Fruit fly (Drosophila melanogaster): ENCODE data around the gene FoxK.

FoxK gene

DNA sequence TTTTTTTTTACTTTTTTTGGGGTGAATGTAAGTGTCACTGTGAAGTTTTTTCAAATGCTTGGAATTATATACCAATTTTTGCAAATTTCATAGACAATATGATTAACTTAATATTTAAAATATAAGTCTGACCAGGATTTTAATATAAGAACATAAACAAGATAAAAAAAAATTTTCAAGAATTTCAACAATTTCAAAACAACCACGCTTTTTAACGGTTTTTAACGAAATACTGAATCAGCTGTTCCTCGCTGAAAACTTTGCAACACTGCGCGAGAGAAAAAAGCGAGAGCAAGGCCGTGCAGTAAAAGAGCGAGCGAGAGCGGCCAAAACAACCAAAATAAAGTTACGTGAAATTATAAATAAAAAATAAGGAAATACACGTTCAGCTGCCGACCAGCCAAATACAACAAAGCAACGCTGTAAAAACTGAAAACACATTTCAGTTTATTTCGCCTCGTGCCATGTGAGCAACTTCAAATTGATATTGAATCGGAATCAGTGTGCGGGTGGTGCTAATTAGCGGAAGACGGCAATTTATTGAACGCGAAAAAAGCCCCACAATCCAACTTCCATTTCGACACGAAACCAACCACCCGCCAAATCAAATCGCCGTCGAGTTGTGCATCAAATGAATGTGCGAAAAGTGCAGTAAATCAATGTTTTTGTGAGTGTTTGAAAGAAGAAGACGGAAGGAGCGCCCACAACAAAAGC, 24.2 kb downstream of the FoxK start, which contains the start of the genes CG46439, Iyd and CG33947 (continued):
- TF ChIP-seq CG4820 (GFP tag; optimal IDR thresholded peaks at IDR 0.05) (no peak), fd64A (GFP tag; optimal IDR thresholded peaks at IDR 0.05) (no peak), E2f2 (GFP tag; IDR thresholded peaks at IDR 0.05) (peak; percentile 45), Hr78 (GFP tag; optimal IDR thresholded peaks at IDR 0.05) (no peak), CG1529 (GFP tag; optimal IDR thresholded peaks at IDR 0.05) (no peak), CG8359 (GFP tag; optimal IDR thresholded peaks at IDR 0.05; ENCODE audit: borderline replicate concordance) (no peak), Deaf1 (tag; optimal IDR thresholded peaks at IDR 0.05) (peak; percentile 46), bsh (GFP tag; optimal IDR thresholded peaks at IDR 0.05) (peak in 1 of 2 experiments; percentile 77), prd (optimal IDR thresholded peaks at IDR 0.05) (no peak), prd (GFP tag; IDR thresholded peaks at IDR 0.05) (no peak), schlank (tag; optimal IDR thresholded peaks at IDR 0.05) (no peak), gfzf (GFP tag; optimal IDR thresholded peaks at IDR 0.05) (no peak), Dp (GFP tag; optimal IDR thresholded peaks at IDR 0.05) (peak; percentile 67), CG9797 (GFP tag; optimal IDR thresholded peaks at IDR 0.05) (peak; percentile 32), stwl (tag; optimal IDR thresholded peaks at IDR 0.05) (peak; percentile 70), Chrac-16 (GFP tag; optimal IDR thresholded peaks at IDR 0.05) (no peak), CG2199 (GFP tag; IDR thresholded peaks at IDR 0.05) (0 out of 3 replicates have a peak, but pooled peaks have one; percentile 13), lmd (GFP tag; IDR thresholded peaks at IDR 0.05) (no peak), Elba2 (GFP tag; optimal IDR thresholded peaks at IDR 0.05) (peak; percentile 24), CG4617 (GFP tag; optimal IDR thresholded peaks at IDR 0.05; ENCODE audit: borderline replicate concordance) (peak; percentile 8), Antp (GFP tag; optimal IDR thresholded peaks at IDR 0.05) (no peak), CG13287 (GFP tag; IDR thresholded peaks at IDR 0.05; ENCODE audit: partially characterized antibody) (peak; percentile 50), abd-A (tag; optimal IDR thresholded peaks at IDR 0.05) (peak; percentile 38), lbe (GFP tag; optimal IDR thresholded peaks at IDR 0.05) (peak; percentile 73), dati (GFP tag; IDR thresholded peaks at IDR 0.05) (no peak), Doc2 (GFP tag; IDR thresholded peaks at IDR 0.05) (no peak), MESR4 (GFP tag; optimal IDR thresholded peaks at IDR 0.05) (peak; percentile 37), Nf-YA (GFP tag; IDR thresholded peaks at IDR 0.05) (no peak), CG7987 (GFP tag; optimal IDR thresholded peaks at IDR 0.05) (no peak), CG7786 (GFP tag; optimal IDR thresholded peaks at IDR 0.05) (no peak), CG4360 (GFP tag; IDR thresholded peaks at IDR 0.05) (peak; percentile 38; the same call in 1 of the 2 replicates), wek (GFP tag; optimal IDR thresholded peaks at IDR 0.05) (no peak), CG2889 (GFP tag; IDR thresholded peaks at IDR 0.05) (no peak), Atf3 (GFP tag; optimal IDR thresholded peaks at IDR 0.05) (no peak), fd96Cb (tag; optimal IDR thresholded peaks at IDR 0.05) (no peak), CG31365 (tag; optimal IDR thresholded peaks at IDR 0.05) (no peak), Drgx (GFP tag; IDR thresholded peaks at IDR 0.05) (peak; percentile 71), Jarid2 (GFP tag; optimal IDR thresholded peaks at IDR 0.05) (no peak), chn (GFP tag; optimal IDR thresholded peaks at IDR 0.05) (peak; percentile 4), bigmax (GFP tag; optimal IDR thresholded peaks at IDR 0.05) (no peak), trh (GFP tag; optimal IDR thresholded peaks at IDR 0.05) (no peak), CG10209 (GFP tag; optimal IDR thresholded peaks at IDR 0.05) (peak; percentile 19), psq (GFP tag; optimal IDR thresholded peaks at IDR 0.05) (no peak), Stat92E (GFP tag; optimal IDR thresholded peaks at IDR 0.05) (no peak), CG14965 (GFP tag; optimal IDR thresholded peaks at IDR 0.05; ENCODE audit: borderline replicate concordance) (no peak), Dbx (GFP tag; IDR thresholded peaks at IDR 0.05) (no peak), Oli (tag; optimal IDR thresholded peaks at IDR 0.05) (no peak), Dad (GFP tag; optimal IDR thresholded peaks at IDR 0.05) (no peak), esg (GFP tag; conservative IDR thresholded peaks at IDR 0.05) (no peak), h (optimal IDR thresholded peaks at IDR 0.05) (no peak)
